Worm (Caenorhabditis elegans) whole organism, late embryonic: ENCODE results near the gene B0457.6.
A peak's percentile ranks its signal among the peaks of the same experiment; 100 is the strongest.

Experiments
- Y22D7AL.16 ChIP-seq: sonication (generic microtip); optimal IDR thresholded peaks from 2 replicates; lab custom pipeline; 2016; ENCODE audit warnings: missing genetic modification characterization, missing compliant biosample characterization
- ama-1 ChIP-seq: fragments of 150-350 bp; optimal IDR thresholded peaks from 2 replicates; lab custom pipeline; 2014
- ceh-14 ChIP-seq: sonication (generic microtip); optimal IDR thresholded peaks from 2 replicates; lab custom pipeline; 2016; ENCODE audit warnings: missing genotype, missing genetic modification characterization, missing compliant biosample characterization
- ceh-18 ChIP-seq: sonication (generic microtip); optimal IDR thresholded peaks from 2 replicates; lab custom pipeline; 2016; ENCODE audit warnings: missing genetic modification characterization, missing compliant biosample characterization
- ceh-19 ChIP-seq: fragments of 200-800 bp; sonication (Bioruptor generic); optimal IDR thresholded peaks from 2 replicates; lab custom pipeline; 2018; ENCODE audit warnings: mild to moderate bottlenecking, missing genetic modification characterization, missing compliant biosample characterization
- ceh-22 ChIP-seq: sonication (generic microtip); optimal IDR thresholded peaks from 2 replicates; lab custom pipeline; 2017; ENCODE audit warnings: missing biosample characterization, missing genetic modification characterization
- ceh-24 ChIP-seq: sonication (generic microtip); optimal IDR thresholded peaks from 2 replicates; lab custom pipeline; 2016; ENCODE audit warnings: mild to moderate bottlenecking, missing genetic modification characterization, missing compliant biosample characterization
- ceh-30 ChIP-seq: fragments of 150-350 bp; optimal IDR thresholded peaks from 2 replicates; lab custom pipeline; 2014; ENCODE audit warnings: missing biosample characterization, missing genetic modification characterization
- ceh-31 ChIP-seq: sonication (generic microtip); optimal IDR thresholded peaks from 2 replicates; lab custom pipeline; 2016; ENCODE audit warnings: missing genetic modification characterization, missing compliant biosample characterization
- ceh-34 ChIP-seq: sonication (generic microtip); optimal IDR thresholded peaks from 2 replicates; lab custom pipeline; 2016; ENCODE audit warnings: mild to moderate bottlenecking, missing genetic modification characterization, missing compliant biosample characterization
- ceh-45 ChIP-seq: fragments of 200-800 bp; sonication (Bioruptor generic); IDR thresholded peaks from 2 replicates; pipeline ENCODE4 v1.3.6; 2022; ENCODE audit warnings: missing genetic modification reagents, missing genetic modification characterization, missing compliant biosample characterization
- ceh-48 ChIP-seq: sonication (generic microtip); optimal IDR thresholded peaks from 2 replicates; lab custom pipeline; 2016; ENCODE audit warnings: missing genetic modification characterization, inconsistent platforms, missing compliant biosample characterization
- ceh-9 ChIP-seq: sonication (generic microtip); optimal IDR thresholded peaks from 2 replicates; lab custom pipeline; 2016; ENCODE audit warnings: mild to moderate bottlenecking, missing genetic modification characterization, inconsistent platforms, missing compliant biosample characterization
- dmd-4 ChIP-seq: sonication (generic microtip); optimal IDR thresholded peaks from 2 replicates; lab custom pipeline; 2016; ENCODE audit warnings: borderline replicate concordance, missing genetic modification characterization, missing compliant biosample characterization
- elt-4 ChIP-seq: sonication (generic microtip); optimal IDR thresholded peaks from 2 replicates; lab custom pipeline; 2016; ENCODE audit warnings: missing genetic modification characterization, missing compliant biosample characterization
- ets-4 ChIP-seq: sonication (generic microtip); optimal IDR thresholded peaks from 2 replicates; lab custom pipeline; 2016; ENCODE audit warnings: missing genetic modification characterization, missing compliant biosample characterization
- eyg-1 ChIP-seq: sonication (generic microtip); optimal IDR thresholded peaks from 2 replicates; lab custom pipeline; 2016; ENCODE audit warnings: missing genotype, missing genetic modification characterization, missing compliant biosample characterization
- fkh-6 ChIP-seq: sonication (generic microtip); optimal IDR thresholded peaks from 2 replicates; lab custom pipeline; 2016; ENCODE audit warnings: missing genetic modification characterization, missing compliant biosample characterization
- gmeb-2 ChIP-seq: sonication (generic microtip); optimal IDR thresholded peaks from 2 replicates; lab custom pipeline; 2016; ENCODE audit warnings: missing genetic modification characterization, inconsistent platforms, missing compliant biosample characterization
- hlh-13 ChIP-seq: fragments of 200-800 bp; sonication (Bioruptor generic); optimal IDR thresholded peaks from 2 replicates; lab custom pipeline; 2018; ENCODE audit warnings: mild to moderate bottlenecking, missing genetic modification characterization, missing compliant biosample characterization
- hlh-15 ChIP-seq: sonication (generic microtip); optimal IDR thresholded peaks from 2 replicates; lab custom pipeline; 2016; ENCODE audit warnings: missing genetic modification characterization, missing compliant biosample characterization
- hlh-30 ChIP-seq: sonication (generic microtip); optimal IDR thresholded peaks from 2 replicates; lab custom pipeline; 2017; ENCODE audit warnings: antibody characterized with exemption, missing genetic modification characterization, missing compliant biosample characterization; ENCODE audit not compliant: insufficient read depth
- hlh-6 ChIP-seq: sonication (generic microtip); optimal IDR thresholded peaks from 2 replicates; lab custom pipeline; 2016; ENCODE audit warnings: missing genotype, missing genetic modification characterization, missing compliant biosample characterization
- hlh-8 ChIP-seq: sonication (generic microtip); optimal IDR thresholded peaks from 2 replicates; lab custom pipeline; 2016; ENCODE audit warnings: missing genotype, missing genetic modification characterization, missing compliant biosample characterization
- lim-6 ChIP-seq: sonication (generic microtip); optimal IDR thresholded peaks from 2 replicates; lab custom pipeline; 2016; ENCODE audit warnings: missing genetic modification characterization, missing compliant biosample characterization
- lin-11 ChIP-seq: fragments of 200-800 bp; sonication (Bioruptor generic); optimal IDR thresholded peaks from 2 replicates; lab custom pipeline; 2018; ENCODE audit warnings: mild to moderate bottlenecking, missing genetic modification characterization, missing compliant biosample characterization
- madf-2 ChIP-seq: sonication (generic microtip); optimal IDR thresholded peaks from 2 replicates; lab custom pipeline; 2017; ENCODE audit warnings: missing genetic modification characterization, missing compliant biosample characterization
- mec-3 ChIP-seq: sonication (generic microtip); optimal IDR thresholded peaks from 2 replicates; lab custom pipeline; 2016; ENCODE audit warnings: borderline replicate concordance, missing genetic modification characterization, missing compliant biosample characterization
- nhr-232 ChIP-seq: sonication (generic microtip); optimal IDR thresholded peaks from 2 replicates; lab custom pipeline; 2016; ENCODE audit warnings: missing genetic modification characterization, missing compliant biosample characterization
- pag-3 ChIP-seq: sonication (generic microtip); optimal IDR thresholded peaks from 2 replicates; lab custom pipeline; 2016; ENCODE audit warnings: missing compliant biosample characterization, missing genetic modification characterization, borderline replicate concordance
- pha-2 ChIP-seq: sonication (generic microtip); optimal IDR thresholded peaks from 2 replicates; lab custom pipeline; 2017; ENCODE audit warnings: mild to moderate bottlenecking, missing genetic modification characterization, missing compliant biosample characterization
- pha-4 ChIP-seq: fragments of 150-350 bp; optimal IDR thresholded peaks from 2 replicates; lab custom pipeline; 2018; ENCODE audit warnings: missing biosample characterization, missing genetic modification reagents, missing genetic modification characterization
- pros-1 ChIP-seq: fragments of 150-350 bp; optimal IDR thresholded peaks from 2 replicates; lab custom pipeline; 2014; ENCODE audit warnings: missing biosample characterization, missing genetic modification reagents, missing genetic modification characterization
- sdc-2 ChIP-seq: sonication (generic microtip); optimal IDR thresholded peaks from 2 replicates; lab custom pipeline; 2016; ENCODE audit warnings: missing genotype, missing genetic modification characterization, missing compliant biosample characterization
- sox-4 ChIP-seq: sonication (generic microtip); optimal IDR thresholded peaks from 2 replicates; lab custom pipeline; 2017; ENCODE audit warnings: mild to moderate bottlenecking, missing genetic modification characterization, inconsistent platforms, missing compliant biosample characterization
- tbx-7 ChIP-seq: sonication (generic microtip); optimal IDR thresholded peaks from 2 replicates; lab custom pipeline; 2016; ENCODE audit warnings: missing genotype, missing genetic modification characterization, missing compliant biosample characterization
- ttx-3 ChIP-seq: sonication (generic microtip); optimal IDR thresholded peaks from 2 replicates; lab custom pipeline; 2016; ENCODE audit warnings: missing genetic modification reagents, missing genetic modification characterization, missing compliant biosample characterization
- unc-42 ChIP-seq: sonication (generic microtip); optimal IDR thresholded peaks from 2 replicates; lab custom pipeline; 2016; ENCODE audit warnings: missing genotype, missing genetic modification characterization, missing compliant biosample characterization
- unc-55 ChIP-seq: sonication (generic microtip); optimal IDR thresholded peaks from 2 replicates; lab custom pipeline; 2017; ENCODE audit warnings: missing biosample characterization, missing genetic modification reagents, missing genetic modification characterization
- unc-86 ChIP-seq: sonication (generic microtip); optimal IDR thresholded peaks from 2 replicates; lab custom pipeline; 2016; ENCODE audit warnings: missing genetic modification characterization, missing compliant biosample characterization

Gene B0457.6

DNA sequence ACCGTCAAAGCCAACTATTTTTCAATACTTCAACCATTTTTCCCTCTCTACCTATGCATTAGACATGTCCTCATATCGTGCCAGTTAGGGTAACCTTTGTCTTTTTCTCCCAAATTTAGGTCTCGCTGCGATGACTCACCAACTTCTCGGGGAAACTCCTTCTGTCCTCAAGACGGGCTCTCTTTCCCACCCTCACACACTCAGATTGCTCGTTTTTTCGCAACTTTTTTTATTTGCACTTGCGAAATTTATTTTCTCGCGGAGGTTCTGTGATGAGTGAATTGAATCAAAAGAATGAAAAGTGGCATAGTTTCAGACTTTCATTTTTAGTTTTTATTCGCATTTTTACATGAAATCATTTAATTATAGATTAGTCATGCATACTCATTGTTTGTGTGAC is 1.9 kb upstream of the B0457.6 start:
- TF ChIP-seq elt-4 (tag; lab: Kevin White, UChicago) (no peak), tbx-7 (tag; lab: Kevin White, UChicago) (no peak), ceh-24 (tag; lab: Kevin White, UChicago) (no peak), ceh-48 (tag; lab: Kevin White, UChicago) (no peak), ceh-9 (tag; lab: Kevin White, UChicago) (no peak), ceh-45 (GFP tag; lab: Robert Waterston, UW) (no peak), dmd-4 (tag; lab: Kevin White, UChicago) (no peak), ama-1 (lab: Kevin White, UChicago) (no peak), pha-4 (tag; lab: Kevin White, UChicago) (no peak)

DNA sequence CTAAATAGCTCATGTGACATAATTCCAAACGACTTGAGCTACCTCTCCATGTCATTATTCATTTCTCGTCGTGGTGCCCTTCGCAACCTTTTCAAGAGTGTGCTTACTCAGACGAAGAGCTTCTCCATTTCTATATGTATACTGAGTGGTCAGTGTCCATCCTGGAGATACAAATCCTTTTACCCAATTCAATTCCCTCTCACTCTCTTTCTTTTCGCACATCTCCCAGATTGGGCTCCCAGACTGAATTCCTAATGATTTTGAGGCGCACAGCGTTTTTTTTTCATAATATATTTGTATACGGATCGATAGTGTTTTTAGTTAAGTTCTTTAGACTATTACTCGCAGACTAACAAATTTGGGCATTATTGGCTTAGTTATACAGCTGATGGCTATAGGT is 1.3 kb upstream of the B0457.6 start:
- TF ChIP-seq tbx-7 (tag; lab: Kevin White, UChicago) (no peak), unc-42 (tag; lab: Kevin White, UChicago) (peak; percentile 57)

DNA sequence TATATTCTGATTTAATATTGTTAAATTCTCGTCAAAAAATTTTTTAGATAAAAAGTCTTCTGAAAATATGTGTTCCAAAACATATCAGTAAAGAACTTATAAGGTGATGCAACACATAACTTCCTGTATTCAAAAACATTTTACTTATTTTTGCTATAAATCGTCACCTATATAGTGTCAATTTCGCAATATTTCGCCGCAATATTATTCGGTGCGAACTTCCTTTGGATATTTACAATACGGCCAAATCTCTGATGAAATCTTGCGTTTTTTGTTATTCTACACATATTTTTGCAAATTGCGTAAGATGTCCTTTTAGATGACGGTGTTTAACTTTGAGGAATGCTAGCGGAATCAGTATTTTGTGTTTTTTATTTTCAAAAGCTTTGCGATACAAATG is 767 bp upstream of the B0457.6 start:
- no peak for TF ChIP-seq hlh-30

DNA sequence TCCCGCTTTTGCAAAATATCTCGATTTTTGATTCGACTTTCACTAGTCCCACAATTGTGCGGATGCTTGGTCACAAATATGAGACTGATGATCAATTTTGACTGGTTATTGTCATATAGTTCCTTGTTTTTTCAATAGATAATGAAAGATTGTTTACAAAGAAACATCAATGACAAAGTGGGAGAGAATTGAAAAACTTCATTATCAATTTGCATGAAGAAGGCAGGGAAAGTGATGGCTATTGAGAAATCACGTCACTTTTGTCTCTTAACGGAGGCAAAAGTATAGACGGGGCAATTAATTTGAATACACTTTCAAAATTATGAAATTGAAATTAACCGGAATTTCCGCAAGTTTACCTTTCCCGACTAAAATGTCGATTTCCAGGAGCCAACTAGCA is 964 bp downstream of the B0457.6 start:
- no peak for TF ChIP-seq madf-2
- TF ChIP-seq hlh-15 (tag; lab: Kevin White, UChicago), result no peak
- no peak for TF ChIP-seq unc-55
- TF ChIP-seq Y22D7AL.16 (tag; lab: Kevin White, UChicago), result no peak
- TF ChIP-seq unc-86, result no peak
- TF ChIP-seq pag-3 (tag; lab: Kevin White, UChicago), result no peak
- TF ChIP-seq hlh-13 (GFP tag; lab: Kevin White, UChicago), result no peak
- TF ChIP-seq sox-4 (tag; lab: Kevin White, UChicago), result no peak
- TF ChIP-seq ama-1 (lab: Kevin White, UChicago), result no peak
- no peak for TF ChIP-seq ceh-22 (tag; lab: Kevin White, UChicago)
- no peak for TF ChIP-seq ttx-3 (tag; lab: Kevin White, UChicago)
- TF ChIP-seq ceh-19, result no peak
- no peak for TF ChIP-seq ceh-18 (tag; lab: Kevin White, UChicago)
- TF ChIP-seq ceh-31 (tag; lab: Kevin White, UChicago), result no peak
- no peak for TF ChIP-seq ceh-14 (tag; lab: Kevin White, UChicago)
- TF ChIP-seq fkh-6 (tag; lab: Kevin White, UChicago), result no peak
- TF ChIP-seq, all 69 proteins: peak for 0

DNA sequence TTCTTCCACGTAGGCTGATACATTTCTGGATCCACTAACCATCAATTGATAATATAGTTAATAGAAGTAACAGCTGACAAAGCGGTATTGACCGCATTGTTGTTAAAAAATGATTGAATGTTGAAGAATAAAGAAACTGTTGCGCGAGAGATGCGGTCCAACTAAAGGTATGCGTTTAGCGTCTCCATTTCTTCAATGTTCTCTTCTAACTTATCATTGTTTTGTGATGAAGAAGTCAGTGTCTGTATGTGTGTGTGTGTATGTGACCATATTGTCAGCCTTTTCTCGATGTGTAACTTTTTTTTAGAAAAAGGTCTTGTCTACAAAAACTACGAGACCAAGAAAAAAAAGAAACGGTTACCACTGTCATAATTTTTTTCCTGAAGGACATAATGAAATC is 4.2 kb downstream of the B0457.6 start, which contains the start of gene B0457.2:
B0457.2 (minus strand) TSS at position 101 of the 400 bp plus-strand sequence.
- TF ChIP-seq ceh-34 (tag; lab: Kevin White, UChicago), result no peak
- TF ChIP-seq pha-4 (tag; lab: Kevin White, UChicago), result no peak
- no peak for TF ChIP-seq lim-6 (tag; lab: Kevin White, UChicago)
- no peak for TF ChIP-seq nhr-232 (tag; lab: Kevin White, UChicago)
- TF ChIP-seq pros-1, result no peak
- TF ChIP-seq dmd-4 (tag; lab: Kevin White, UChicago), result no peak
- no peak for TF ChIP-seq lin-11
- TF ChIP-seq pha-2, result no peak
- no peak for TF ChIP-seq ceh-30
- TF ChIP-seq hlh-6 (tag; lab: Kevin White, UChicago), result no peak
- TF ChIP-seq fkh-6 (tag; lab: Kevin White, UChicago), result no peak
- TF ChIP-seq eyg-1 (tag; lab: Kevin White, UChicago), result no peak
- TF ChIP-seq unc-55, result no peak
- no peak for TF ChIP-seq gmeb-2 (tag; lab: Kevin White, UChicago)
- TF ChIP-seq ceh-24 (tag; lab: Kevin White, UChicago), result no peak
- TF ChIP-seq ets-4 (tag; lab: Kevin White, UChicago), result no peak
- TF ChIP-seq hlh-8 (tag; lab: Kevin White, UChicago), result no peak
- TF ChIP-seq sdc-2 (tag; lab: Kevin White, UChicago), result no peak
- TF ChIP-seq mec-3, result no peak
